Fruit fly (Drosophila melanogaster) whole organism, embryonic: Measurements from ENCODE around the gene CG6055.
A peak's percentile ranks its signal among the peaks of the same experiment; 100 is the strongest.

Source experiments
- Aef1 ChIP-seq: fragments of 200-800 bp; sonication (Bioruptor generic); IDR thresholded peaks from 3 replicates; pipeline ENCODE4 v1.3.6; 2022; ENCODE audit warnings: missing biosample characterization, missing genetic modification characterization
- Antp ChIP-seq: fragments of 200-800 bp; sonication (Bioruptor generic); optimal IDR thresholded peaks from 3 replicates; lab custom pipeline; 2016; ENCODE audit warnings: missing biosample characterization, missing genetic modification characterization
- Atf6 ChIP-seq: fragments of 200-800 bp; sonication (Bioruptor generic); IDR thresholded peaks from 2 replicates; pipeline ENCODE4 v1.3.6; 2022; ENCODE audit warnings: missing biosample characterization, missing genetic modification characterization
- B-H2 ChIP-seq: fragments of 200-800 bp; sonication (Bioruptor generic); optimal IDR thresholded peaks from 2 replicates; lab custom pipeline; 2018; ENCODE audit warnings: missing biosample characterization, mild to moderate bottlenecking, missing genetic modification characterization
- CG10462 ChIP-seq: fragments of 200-800 bp; sonication (Bioruptor generic); optimal IDR thresholded peaks from 2 replicates; lab custom pipeline; 2016; ENCODE audit warnings: missing biosample characterization, missing genetic modification characterization
- CG10959 ChIP-seq: fragments of 200-800 bp; sonication (Bioruptor generic); IDR thresholded peaks from 2 replicates; pipeline ENCODE4 v1.3.6; 2022; ENCODE audit warnings: missing biosample characterization, missing genetic modification characterization
- CG10979 ChIP-seq: fragments of 200-800 bp; sonication (Bioruptor generic); optimal IDR thresholded peaks from 2 replicates; lab custom pipeline; 2018; ENCODE audit warnings: missing biosample characterization, mild to moderate bottlenecking, missing genetic modification characterization, moderate library complexity
- CG12104 ChIP-seq: fragments of 200-800 bp; sonication (Bioruptor generic); optimal IDR thresholded peaks from 3 replicates; lab custom pipeline; 2016; ENCODE audit warnings: missing biosample characterization, missing genetic modification characterization
- CG1233 ChIP-seq: fragments of 200-800 bp; sonication (Bioruptor generic); optimal IDR thresholded peaks from 4 replicates; lab custom pipeline; 2018; ENCODE audit warnings: missing biosample characterization, mild to moderate bottlenecking, missing genetic modification characterization
- CG14667 ChIP-seq: fragments of 200-800 bp; sonication (Bioruptor generic); IDR thresholded peaks from 2 replicates; pipeline ENCODE4 v1.3.6; 2022; ENCODE audit warnings: missing biosample characterization, missing genetic modification characterization
- CG14860 ChIP-seq: fragments of 200-800 bp; sonication (Bioruptor generic); IDR thresholded peaks from 3 replicates; pipeline ENCODE4 v1.3.6; 2022; ENCODE audit warnings: missing biosample characterization, missing genetic modification characterization; ENCODE audit not compliant: partially characterized antibody
- CG1832 ChIP-seq: fragments of 200-800 bp; sonication (Bioruptor generic); optimal IDR thresholded peaks from 2 replicates; lab custom pipeline; 2017; ENCODE audit warnings: missing biosample characterization, mild to moderate bottlenecking, missing genetic modification characterization, inconsistent platforms
- CG2678 ChIP-seq: fragments of 200-800 bp; sonication (Bioruptor generic); optimal IDR thresholded peaks from 3 replicates; lab custom pipeline; 2019; ENCODE audit warnings: missing biosample characterization, mild to moderate bottlenecking, missing genetic modification characterization, moderate library complexity
- CG8290 ChIP-seq, 3 experiments: fragments of 200-800 bp; sonication (Bioruptor generic); optimal IDR thresholded peaks; 2 replicates each; lab custom pipeline; 2016 to 2019; ENCODE audit warnings: missing biosample characterization in 3 of 3, missing genetic modification characterization in 3 of 3, mild to moderate bottlenecking in 2 of 3, moderate library complexity in 1 of 3
- CG8478 ChIP-seq: fragments of >200 bp; optimal IDR thresholded peaks from 2 replicates; lab custom pipeline; 2018
- CkIIα-i1 ChIP-seq: fragments of 200-800 bp; sonication (Bioruptor generic); IDR thresholded peaks from 2 replicates; pipeline ENCODE4 v1.3.6; 2022; ENCODE audit warnings: missing biosample characterization, missing genetic modification characterization
- Deaf1 ChIP-seq: fragments of 200-800 bp; optimal IDR thresholded peaks from 3 replicates; lab custom pipeline; 2019; ENCODE audit warnings: missing biosample characterization, mild to moderate bottlenecking, missing genetic modification characterization, moderate library complexity
- Doc3 ChIP-seq: fragments of 200-800 bp; sonication (Bioruptor generic); IDR thresholded peaks from 3 replicates; pipeline ENCODE4 v1.3.6; 2022; ENCODE audit warnings: missing biosample characterization, missing genetic modification characterization; ENCODE audit not compliant: partially characterized antibody
- ERR ChIP-seq: fragments of 200-800 bp; sonication (Bioruptor generic); optimal IDR thresholded peaks from 2 replicates; lab custom pipeline; 2016; ENCODE audit warnings: missing biosample characterization, missing genetic modification characterization
- Fer2 ChIP-seq: fragments of 200-800 bp; sonication (Bioruptor generic); optimal IDR thresholded peaks from 2 replicates; lab custom pipeline; 2018; ENCODE audit warnings: missing biosample characterization, mild to moderate bottlenecking, missing genetic modification characterization, moderate library complexity
- Hr3 ChIP-seq: fragments of 200-800 bp; sonication (Bioruptor generic); optimal IDR thresholded peaks from 3 replicates; lab custom pipeline; 2016; ENCODE audit warnings: missing biosample characterization, missing genetic modification characterization
- Kr ChIP-seq: fragments of 200-800 bp; sonication (Bioruptor generic); optimal IDR thresholded peaks from 2 replicates; lab custom pipeline; 2017; ENCODE audit warnings: missing biosample characterization, mild to moderate bottlenecking, missing genetic modification characterization
- Mrtf ChIP-seq: fragments of 200-800 bp; sonication (Bioruptor generic); IDR thresholded peaks from 3 replicates; pipeline ENCODE4 v1.3.6; 2022; ENCODE audit warnings: missing biosample characterization, missing genetic modification characterization
- Rfx ChIP-seq: fragments of 200-800 bp; sonication (Bioruptor generic); IDR thresholded peaks from 2 replicates; pipeline ENCODE4 v1.3.6; 2022; ENCODE audit warnings: missing biosample characterization, missing genetic modification characterization
- Sry-δ ChIP-seq: fragments of 200-800 bp; sonication (Bioruptor generic); optimal IDR thresholded peaks from 2 replicates; lab custom pipeline; 2016; ENCODE audit warnings: missing biosample characterization, missing genetic modification characterization
- amos ChIP-seq: fragments of 200-800 bp; sonication (Bioruptor generic); IDR thresholded peaks from 2 replicates; pipeline ENCODE4 v1.3.6; 2022; ENCODE audit warnings: missing biosample characterization, missing genetic modification characterization; ENCODE audit not compliant: partially characterized antibody
- az2 ChIP-seq: fragments of 200-800 bp; sonication (Bioruptor generic); optimal IDR thresholded peaks from 3 replicates; lab custom pipeline; 2016; ENCODE audit warnings: missing biosample characterization, missing genetic modification characterization
- br ChIP-seq: fragments of >200 bp; optimal IDR thresholded peaks from 2 replicates; lab custom pipeline; 2017
- bsh ChIP-seq, 2 experiments: fragments of 200-800 bp; sonication (Bioruptor generic); optimal IDR thresholded peaks; 2 replicates each; lab custom pipeline; 2017 to 2018; ENCODE audit warnings: mild to moderate bottlenecking in 2 of 2, missing biosample characterization in 2 of 2, missing genetic modification characterization in 2 of 2, moderate library complexity in 1 of 2
- cas ChIP-seq: fragments of 200-800 bp; sonication (Bioruptor generic); IDR thresholded peaks from 2 replicates; pipeline ENCODE4 v1.3.6; 2022; ENCODE audit warnings: missing biosample characterization, missing genetic modification characterization
- chn ChIP-seq: fragments of 200-800 bp; sonication (Bioruptor generic); optimal IDR thresholded peaks from 2 replicates; lab custom pipeline; 2016; ENCODE audit warnings: missing biosample characterization, missing genetic modification characterization
- crp ChIP-seq, 2 experiments: fragments of 200-800 bp; sonication (Bioruptor generic); optimal IDR thresholded peaks; 2 replicates in 1 of 2; 3 replicates in 1 of 2; lab custom pipeline; 2017; ENCODE audit warnings: missing biosample characterization in 2 of 2, missing genetic modification characterization in 2 of 2, mild to moderate bottlenecking in 1 of 2, moderate library complexity in 1 of 2
- dati ChIP-seq: fragments of 200-800 bp; sonication (Bioruptor generic); IDR thresholded peaks from 2 replicates; pipeline ENCODE4 v1.3.6; 2022; ENCODE audit warnings: missing biosample characterization, missing genetic modification characterization
- dimm ChIP-seq: fragments of 200-800 bp; sonication (Bioruptor generic); IDR thresholded peaks from 2 replicates; pipeline ENCODE4 v1.3.6; 2022; ENCODE audit warnings: missing biosample characterization, missing genetic modification characterization
- gcm ChIP-seq: fragments of 200-800 bp; sonication (Bioruptor generic); optimal IDR thresholded peaks from 2 replicates; lab custom pipeline; 2019; ENCODE audit warnings: missing biosample characterization, mild to moderate bottlenecking, missing genetic modification characterization, moderate library complexity
- gem ChIP-seq: fragments of 200-800 bp; sonication (Bioruptor generic); optimal IDR thresholded peaks from 2 replicates; lab custom pipeline; 2019; ENCODE audit warnings: missing biosample characterization, mild to moderate bottlenecking, missing genetic modification characterization, moderate library complexity
- hkb ChIP-seq, 2 experiments: fragments of 200-800 bp in 1 of 2; fragments of >200 bp in 1 of 2; sonication (Bioruptor generic) in 1 of 2; IDR thresholded peaks in 1 of 2; optimal IDR thresholded peaks in 1 of 2; 2 replicates each; pipeline versions ENCODE4 v1.3.6 to Lab custom; 2017 to 2022; ENCODE audit warnings: missing biosample characterization in 1 of 2, missing genetic modification characterization in 1 of 2
- ken ChIP-seq: fragments of 200-800 bp; sonication (Bioruptor generic); IDR thresholded peaks from 3 replicates; pipeline ENCODE4 v1.3.6; 2022; ENCODE audit warnings: missing biosample characterization, missing genetic modification characterization
- lbe ChIP-seq: fragments of 200-800 bp; sonication (Bioruptor generic); optimal IDR thresholded peaks from 2 replicates; lab custom pipeline; 2016; ENCODE audit warnings: missing biosample characterization, mild to moderate bottlenecking, missing genetic modification characterization
- mirr ChIP-seq: fragments of 200-800 bp; sonication (Bioruptor generic); optimal IDR thresholded peaks from 3 replicates; lab custom pipeline; 2018; ENCODE audit warnings: missing biosample characterization, mild to moderate bottlenecking, missing genetic modification characterization
- schlank ChIP-seq: fragments of 200-800 bp; sonication (Bioruptor generic); optimal IDR thresholded peaks from 2 replicates; lab custom pipeline; 2018; ENCODE audit warnings: missing biosample characterization, mild to moderate bottlenecking, missing genetic modification characterization
- sd ChIP-seq: fragments of 200-800 bp; sonication (Bioruptor generic); optimal IDR thresholded peaks from 3 replicates; lab custom pipeline; 2018; ENCODE audit warnings: missing biosample characterization, mild to moderate bottlenecking, missing genetic modification characterization, moderate library complexity
- so ChIP-seq: fragments of 200-800 bp; sonication (Bioruptor generic); IDR thresholded peaks from 3 replicates; pipeline ENCODE4 v1.3.6; 2022; ENCODE audit warnings: missing biosample characterization, missing genetic modification characterization
- sob ChIP-seq: fragments of 200-800 bp; sonication (Bioruptor generic); IDR thresholded peaks from 2 replicates; pipeline ENCODE4 v1.3.6; 2022; ENCODE audit warnings: missing biosample characterization, missing genetic modification characterization
- stc ChIP-seq: fragments of 200-800 bp; sonication (Bioruptor generic); IDR thresholded peaks from 2 replicates; pipeline ENCODE4 v1.3.6; 2022; ENCODE audit warnings: missing biosample characterization, missing genetic modification characterization
- tap ChIP-seq: fragments of 200-800 bp; optimal IDR thresholded peaks from 3 replicates; lab custom pipeline; 2019; ENCODE audit warnings: missing biosample characterization, mild to moderate bottlenecking, missing genetic modification characterization, moderate library complexity
- tgo ChIP-seq: fragments of 200-800 bp; sonication (Bioruptor generic); IDR thresholded peaks from 3 replicates; pipeline ENCODE4 v1.3.6; 2022; ENCODE audit warnings: missing biosample characterization, missing genetic modification characterization

CG6055 gene

DNA sequence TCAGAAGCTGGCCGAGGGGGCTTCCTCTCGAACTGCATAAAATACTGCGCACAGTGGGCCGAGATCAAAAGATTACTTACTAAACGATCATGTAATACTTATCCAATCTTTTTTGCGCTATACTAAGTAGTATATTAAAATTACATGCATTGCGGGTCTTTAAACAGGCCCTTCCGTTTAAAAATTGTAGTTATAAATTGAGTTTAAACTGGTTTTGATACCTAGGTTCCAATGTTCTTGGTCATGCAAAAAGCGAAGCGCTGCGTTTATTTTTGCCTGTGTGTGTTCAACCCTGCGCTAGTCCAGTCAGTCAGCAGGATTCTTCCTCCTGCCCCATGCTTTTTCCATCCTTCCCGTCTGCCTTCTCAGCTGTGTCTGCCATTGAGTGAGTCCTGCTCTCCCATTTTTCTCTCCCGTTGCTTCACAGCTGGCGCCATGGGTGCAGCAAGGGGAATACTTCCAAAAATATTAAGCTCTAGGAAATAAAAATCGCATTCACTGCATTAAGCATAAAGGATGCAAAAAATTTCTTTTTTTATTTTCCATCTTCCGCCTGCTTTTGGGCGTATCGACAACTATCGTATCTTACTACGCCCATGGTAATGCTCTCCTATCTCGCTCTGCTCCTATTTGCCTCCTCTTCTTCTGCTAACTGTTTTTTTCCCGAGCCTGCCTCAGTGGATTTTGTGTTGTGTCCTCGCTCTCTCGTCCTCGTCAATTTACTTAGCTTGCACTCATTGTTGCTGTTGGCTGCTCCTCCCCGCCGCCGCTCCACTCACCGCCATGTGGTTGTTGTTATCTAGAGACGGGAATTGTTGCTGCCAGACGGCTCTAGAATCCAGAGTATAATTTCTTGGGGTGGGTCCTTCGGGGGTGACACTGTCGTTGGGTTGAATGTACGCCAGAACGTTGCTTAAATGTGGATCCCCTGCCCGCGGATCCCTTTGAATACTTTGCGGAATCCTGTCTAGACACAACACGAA is 45.7 kb upstream of the CG6055 start (continued):
- TF ChIP-seq Rfx (GFP tag; lab: Robert Waterston, UW) (peak; percentile 87), hkb (optimal IDR thresholded peaks at IDR 0.05; lab: Kevin White, UChicago) (no peak), hkb (GFP tag; IDR thresholded peaks at IDR 0.05; lab: Robert Waterston, UW) (peak; percentile 60), CG14667 (peak; percentile 60), CG14860 (no peak), az2 (GFP tag; lab: Kevin White, UChicago) (peak; percentile 17), Aef1 (GFP tag; lab: Robert Waterston, UW) (peak; percentile 54; the same call in 2 of the 3 replicates), CkIIα-i1 (GFP tag; lab: Robert Waterston, UW) (0 out of 2 replicates have a peak, but pooled peaks have one; percentile 4), bsh (GFP tag; optimal IDR thresholded peaks at IDR 0.05; lab: Kevin White, UChicago) (peak; percentile 38), ERR (GFP tag; lab: Kevin White, UChicago) (peak; percentile 69), Kr (GFP tag; lab: Kevin White, UChicago) (no peak), lbe (peak; percentile 80), tap (no peak), CG1233 (GFP tag; lab: Kevin White, UChicago) (no peak), Deaf1 (no peak), gcm (no peak), cas (no peak), ken (GFP tag; lab: Robert Waterston, UW) (peak; percentile 30; the same call in 1 of the 3 replicates), br (lab: Kevin White, UChicago) (no peak), Mrtf (GFP tag; lab: Robert Waterston, UW) (peak; percentile 55; the same call in 2 of the 3 replicates), CG10979 (peak; percentile 44), Doc3 (no peak), Hr3 (peak; percentile 58), crp (GFP tag; optimal IDR thresholded peaks at IDR 0.05; lab: Kevin White, UChicago) (peak in 1 of 2 experiments; percentile 24), CG2678 (peak; percentile 73), chn (GFP tag; lab: Kevin White, UChicago) (peak; percentile 60), mirr (GFP tag; lab: Kevin White, UChicago) (no peak), Antp (GFP tag; lab: Kevin White, UChicago) (peak; percentile 78), Fer2 (tag; lab: Kevin White, UChicago) (no peak), Atf6 (GFP tag; lab: Robert Waterston, UW) (peak; percentile 61), sob (GFP tag; lab: Robert Waterston, UW) (peak; percentile 68), amos (no peak), dati (peak; percentile 44; the same call in 1 of the 2 replicates), CG1832 (GFP tag; lab: Kevin White, UChicago) (peak; percentile 47), schlank (tag; lab: Kevin White, UChicago) (peak; percentile 73), CG8290 (GFP tag; optimal IDR thresholded peaks at IDR 0.05; lab: Kevin White, UChicago) (no peak), CG8290 (tag; optimal IDR thresholded peaks at IDR 0.05; lab: Kevin White, UChicago) (peak in 1 of 2 experiments; percentile 62), so (GFP tag; lab: Robert Waterston, UW) (no peak), CG8478 (lab: Kevin White, UChicago) (no peak), tgo (peak; percentile 63), B-H2 (no peak), Sry-δ (GFP tag; lab: Kevin White, UChicago) (peak; percentile 18), stc (GFP tag; lab: Robert Waterston, UW) (no peak), gem (tag; lab: Kevin White, UChicago) (peak; percentile 74), CG12104 (no peak), CG10959 (GFP tag; lab: Robert Waterston, UW) (peak; percentile 40; the same call in 1 of the 2 replicates), dimm (GFP tag; lab: Robert Waterston, UW) (no peak), CG10462 (no peak), sd (tag; lab: Kevin White, UChicago) (no peak)
